Fruit fly (Drosophila melanogaster): ENCODE results near the gene Tasp1.

DNA sequence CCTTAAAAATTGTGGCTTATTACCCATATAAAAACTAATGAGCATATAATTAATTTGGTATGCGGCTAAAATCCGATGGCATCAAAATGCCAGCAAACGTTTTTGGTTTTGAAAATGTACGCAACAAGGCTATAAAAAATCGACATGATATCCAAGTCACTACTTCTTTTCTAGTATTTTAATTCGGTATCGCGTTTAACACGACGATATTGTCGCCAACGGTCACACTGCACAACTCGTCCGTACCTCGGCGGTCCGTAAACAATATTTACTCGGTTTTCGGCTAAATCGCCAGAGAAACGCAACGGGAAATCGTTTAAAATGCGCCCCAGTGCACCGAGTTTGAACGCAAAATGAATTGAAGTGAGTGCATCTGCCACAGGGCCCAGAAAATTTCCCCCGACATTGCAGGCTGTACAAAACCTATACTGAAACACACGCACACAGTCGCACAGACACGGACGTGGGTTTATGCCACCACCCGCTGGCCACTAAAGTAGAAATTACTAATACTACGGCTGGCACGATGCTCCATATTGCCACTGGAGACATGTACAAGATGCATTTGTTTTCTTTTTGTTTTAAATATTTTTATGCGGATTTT, 25.8 kb upstream of the Tasp1 start, which contains the start of gene Taf4:
- TF ChIP-seq Dll (optimal IDR thresholded peaks at IDR 0.05) (no peak), pan (optimal IDR thresholded peaks at IDR 0.05) (no peak), EcR (GFP tag; optimal IDR thresholded peaks at IDR 0.05) (no peak), usp (GFP tag; optimal IDR thresholded peaks at IDR 0.05) (no peak)
